Worm (Caenorhabditis elegans) whole organism, late embryonic: ENCODE data around the gene srx-1.

Experiments used
- C08G9.2 ChIP-seq: sonication (generic microtip); optimal IDR thresholded peaks from 2 replicates; lab custom pipeline; 2016; ENCODE audit warnings: mild to moderate bottlenecking, missing genetic modification characterization, moderate library complexity, missing compliant biosample characterization
- K02D7.2 ChIP-seq: sonication (generic microtip); optimal IDR thresholded peaks from 2 replicates; lab custom pipeline; 2017; ENCODE audit warnings: mild to moderate bottlenecking, missing genetic modification characterization, missing compliant biosample characterization
- K09A11.1 ChIP-seq: sonication (generic microtip); optimal IDR thresholded peaks from 2 replicates; lab custom pipeline; 2017; ENCODE audit warnings: antibody characterized with exemption, mild to moderate bottlenecking, missing genetic modification characterization, missing compliant biosample characterization; ENCODE audit not compliant: insufficient read depth
- T23F11.4 ChIP-seq: fragments of 200-800 bp; sonication (Bioruptor generic); optimal IDR thresholded peaks from 2 replicates; lab custom pipeline; 2018; ENCODE audit warnings: mild to moderate bottlenecking, missing genetic modification characterization, missing compliant biosample characterization
- Y22D7AL.16 ChIP-seq: sonication (generic microtip); optimal IDR thresholded peaks from 2 replicates; lab custom pipeline; 2016; ENCODE audit warnings: missing genetic modification characterization, missing compliant biosample characterization
- ahr-1 ChIP-seq: sonication (generic microtip); optimal IDR thresholded peaks from 2 replicates; lab custom pipeline; 2016; ENCODE audit warnings: missing genetic modification characterization, missing compliant biosample characterization
- ceh-14 ChIP-seq: sonication (generic microtip); optimal IDR thresholded peaks from 2 replicates; lab custom pipeline; 2016; ENCODE audit warnings: missing genotype, missing genetic modification characterization, missing compliant biosample characterization
- ceh-24 ChIP-seq: sonication (generic microtip); optimal IDR thresholded peaks from 2 replicates; lab custom pipeline; 2016; ENCODE audit warnings: mild to moderate bottlenecking, missing genetic modification characterization, missing compliant biosample characterization
- ceh-34 ChIP-seq: sonication (generic microtip); optimal IDR thresholded peaks from 2 replicates; lab custom pipeline; 2016; ENCODE audit warnings: mild to moderate bottlenecking, missing genetic modification characterization, missing compliant biosample characterization
- ceh-6 ChIP-seq: fragments of 200-800 bp; sonication (Bioruptor generic); optimal IDR thresholded peaks from 2 replicates; lab custom pipeline; 2018; ENCODE audit warnings: mild to moderate bottlenecking, missing genetic modification characterization, missing compliant biosample characterization
- ceh-9 ChIP-seq: sonication (generic microtip); optimal IDR thresholded peaks from 2 replicates; lab custom pipeline; 2016; ENCODE audit warnings: mild to moderate bottlenecking, missing genetic modification characterization, inconsistent platforms, missing compliant biosample characterization
- dmd-4 ChIP-seq: sonication (generic microtip); optimal IDR thresholded peaks from 2 replicates; lab custom pipeline; 2016; ENCODE audit warnings: borderline replicate concordance, missing genetic modification characterization, missing compliant biosample characterization
- dve-1 ChIP-seq: sonication (generic microtip); optimal IDR thresholded peaks from 2 replicates; lab custom pipeline; 2017; ENCODE audit warnings: antibody characterized with exemption, mild to moderate bottlenecking, missing genetic modification characterization, missing compliant biosample characterization
- elt-2 ChIP-seq: sonication (generic microtip); optimal IDR thresholded peaks from 2 replicates; lab custom pipeline; 2016; ENCODE audit warnings: missing genetic modification reagents, missing genetic modification characterization, missing compliant biosample characterization
- elt-4 ChIP-seq: sonication (generic microtip); optimal IDR thresholded peaks from 2 replicates; lab custom pipeline; 2016; ENCODE audit warnings: missing genetic modification characterization, missing compliant biosample characterization
- eyg-1 ChIP-seq: sonication (generic microtip); optimal IDR thresholded peaks from 2 replicates; lab custom pipeline; 2016; ENCODE audit warnings: missing genotype, missing genetic modification characterization, missing compliant biosample characterization
- fax-1 ChIP-seq: sonication (generic microtip); optimal IDR thresholded peaks from 2 replicates; lab custom pipeline; 2016; ENCODE audit warnings: missing genotype, missing genetic modification characterization, missing compliant biosample characterization
- fkh-10 ChIP-seq: fragments of 150-350 bp; optimal IDR thresholded peaks from 2 replicates; lab custom pipeline; 2014; ENCODE audit warnings: missing biosample characterization, missing genetic modification reagents, missing genetic modification characterization
- gmeb-2 ChIP-seq: sonication (generic microtip); optimal IDR thresholded peaks from 2 replicates; lab custom pipeline; 2016; ENCODE audit warnings: missing genetic modification characterization, inconsistent platforms, missing compliant biosample characterization
- hlh-13 ChIP-seq: fragments of 200-800 bp; sonication (Bioruptor generic); optimal IDR thresholded peaks from 2 replicates; lab custom pipeline; 2018; ENCODE audit warnings: mild to moderate bottlenecking, missing genetic modification characterization, missing compliant biosample characterization
- hlh-30 ChIP-seq: sonication (generic microtip); optimal IDR thresholded peaks from 2 replicates; lab custom pipeline; 2017; ENCODE audit warnings: antibody characterized with exemption, missing genetic modification characterization, missing compliant biosample characterization; ENCODE audit not compliant: insufficient read depth
- hlh-6 ChIP-seq: sonication (generic microtip); optimal IDR thresholded peaks from 2 replicates; lab custom pipeline; 2016; ENCODE audit warnings: missing genotype, missing genetic modification characterization, missing compliant biosample characterization
- hlh-8 ChIP-seq: sonication (generic microtip); optimal IDR thresholded peaks from 2 replicates; lab custom pipeline; 2016; ENCODE audit warnings: missing genotype, missing genetic modification characterization, missing compliant biosample characterization
- lim-6 ChIP-seq: sonication (generic microtip); optimal IDR thresholded peaks from 2 replicates; lab custom pipeline; 2016; ENCODE audit warnings: missing genetic modification characterization, missing compliant biosample characterization
- lin-11 ChIP-seq: fragments of 200-800 bp; sonication (Bioruptor generic); optimal IDR thresholded peaks from 2 replicates; lab custom pipeline; 2018; ENCODE audit warnings: mild to moderate bottlenecking, missing genetic modification characterization, missing compliant biosample characterization
- nhr-232 ChIP-seq: sonication (generic microtip); optimal IDR thresholded peaks from 2 replicates; lab custom pipeline; 2016; ENCODE audit warnings: missing genetic modification characterization, missing compliant biosample characterization
- npax-4 ChIP-seq: sonication (generic microtip); optimal IDR thresholded peaks from 2 replicates; lab custom pipeline; 2016; ENCODE audit warnings: missing genetic modification characterization, missing compliant biosample characterization
- odd-2 ChIP-seq: sonication (generic microtip); optimal IDR thresholded peaks from 2 replicates; lab custom pipeline; 2017; ENCODE audit warnings: antibody characterized with exemption, mild to moderate bottlenecking, missing genetic modification characterization, missing compliant biosample characterization
- pag-3 ChIP-seq: sonication (generic microtip); optimal IDR thresholded peaks from 2 replicates; lab custom pipeline; 2016; ENCODE audit warnings: missing compliant biosample characterization, missing genetic modification characterization, borderline replicate concordance
- pat-9 ChIP-seq: fragments of 200-800 bp; sonication (Bioruptor generic); optimal IDR thresholded peaks from 2 replicates; lab custom pipeline; 2018; ENCODE audit warnings: mild to moderate bottlenecking, missing genetic modification characterization, moderate library complexity, missing compliant biosample characterization
- pax-1 ChIP-seq: fragments of 150-350 bp; optimal IDR thresholded peaks from 2 replicates; lab custom pipeline; 2014; ENCODE audit warnings: missing biosample characterization, missing genetic modification characterization
- pha-2 ChIP-seq: sonication (generic microtip); optimal IDR thresholded peaks from 2 replicates; lab custom pipeline; 2017; ENCODE audit warnings: mild to moderate bottlenecking, missing genetic modification characterization, missing compliant biosample characterization
- pqm-1 ChIP-seq: sonication (generic microtip); optimal IDR thresholded peaks from 2 replicates; lab custom pipeline; 2016; ENCODE audit warnings: missing genetic modification characterization, missing compliant biosample characterization
- rnt-1 ChIP-seq: sonication (generic microtip); optimal IDR thresholded peaks from 2 replicates; lab custom pipeline; 2016; ENCODE audit warnings: missing genetic modification characterization, missing compliant biosample characterization
- sox-4 ChIP-seq: sonication (generic microtip); optimal IDR thresholded peaks from 2 replicates; lab custom pipeline; 2017; ENCODE audit warnings: mild to moderate bottlenecking, missing genetic modification characterization, inconsistent platforms, missing compliant biosample characterization
- ttx-3 ChIP-seq: sonication (generic microtip); optimal IDR thresholded peaks from 2 replicates; lab custom pipeline; 2016; ENCODE audit warnings: missing genetic modification reagents, missing genetic modification characterization, missing compliant biosample characterization
- unc-42 ChIP-seq: sonication (generic microtip); optimal IDR thresholded peaks from 2 replicates; lab custom pipeline; 2016; ENCODE audit warnings: missing genotype, missing genetic modification characterization, missing compliant biosample characterization
- unc-55 ChIP-seq: sonication (generic microtip); optimal IDR thresholded peaks from 2 replicates; lab custom pipeline; 2017; ENCODE audit warnings: missing biosample characterization, missing genetic modification reagents, missing genetic modification characterization
- ztf-16 ChIP-seq: sonication (generic microtip); optimal IDR thresholded peaks from 2 replicates; lab custom pipeline; 2017; ENCODE audit warnings: missing genetic modification characterization, missing compliant biosample characterization

srx-1 gene

ce11 chrV:9018871-9019270 lies 15.4 kb downstream of the srx-1 start:
- no peak for TF ChIP-seq lim-6 (tag; lab: Kevin White, UChicago)
- TF ChIP-seq eyg-1 (tag; lab: Kevin White, UChicago), result no peak
- no peak for TF ChIP-seq pax-1 (tag; lab: Kevin White, UChicago)
- TF ChIP-seq ceh-9 (tag; lab: Kevin White, UChicago), result no peak
- no peak for TF ChIP-seq npax-4 (tag; lab: Kevin White, UChicago)
- TF ChIP-seq ttx-3 (tag; lab: Kevin White, UChicago), result no peak
- TF ChIP-seq unc-42 (tag; lab: Kevin White, UChicago), result no peak
- no peak for TF ChIP-seq sox-4 (tag; lab: Kevin White, UChicago)

ce11 chrV:9022078-9022477 lies 18.6 kb downstream of the srx-1 start, which contains the start of gene oac-41:
Gene oac-41, minus strand, starts transcription at chrV:9022178.
- TF ChIP-seq hlh-13 (no peak), sox-4 (tag; lab: Kevin White, UChicago) (no peak), pax-1 (tag; lab: Kevin White, UChicago) (no peak), lim-6 (tag; lab: Kevin White, UChicago) (no peak), C08G9.2 (tag; lab: Kevin White, UChicago) (no peak), odd-2 (tag; lab: Kevin White, UChicago) (no peak), Y22D7AL.16 (tag; lab: Kevin White, UChicago) (no peak), ceh-14 (tag; lab: Kevin White, UChicago) (no peak), eyg-1 (tag; lab: Kevin White, UChicago) (no peak), rnt-1 (tag; lab: Kevin White, UChicago) (no peak)

- TF ChIP-seq pax-1 (tag; lab: Kevin White, UChicago) (no peak), ceh-34 (tag; lab: Kevin White, UChicago) (no peak), npax-4 (tag; lab: Kevin White, UChicago) (no peak), gmeb-2 (no peak)
These were observed 21.2 kb downstream of the srx-1 start, which contains the start of gene bus-1 for ce11 chrV:9024713-9025112. Gene bus-1, minus strand, starts transcription at chrV:9024813.

- no peak for TF ChIP-seq ceh-6 (GFP tag; lab: Kevin White, UChicago)
- no peak for TF ChIP-seq elt-2 (tag; lab: Kevin White, UChicago)
- no peak for TF ChIP-seq pag-3 (tag; lab: Kevin White, UChicago)
- TF ChIP-seq pax-1 (tag; lab: Kevin White, UChicago), result no peak
- no peak for TF ChIP-seq pat-9 (tag; lab: Kevin White, UChicago)
- TF ChIP-seq pqm-1, result no peak
- no peak for TF ChIP-seq sox-4 (tag; lab: Kevin White, UChicago)
- TF ChIP-seq K02D7.2, result no peak
- TF ChIP-seq hlh-6 (tag; lab: Kevin White, UChicago), result no peak
- TF ChIP-seq fax-1, result no peak
- TF ChIP-seq, all 69 proteins: peak for 0
These were observed 26.8 kb downstream of the srx-1 start, which contains the start of gene C25E10.5 for ce11 chrV:9030248-9030647. Gene C25E10.5, plus strand, starts transcription at chrV:9030548.

ce11 chrV:9033267-9033666 lies 29.8 kb downstream of the srx-1 start, which contains the start of gene C25E10.4:
Gene C25E10.4, plus strand, starts transcription at chrV:9033567.
- TF ChIP-seq dve-1 (tag; lab: Kevin White, UChicago), result no peak
- TF ChIP-seq elt-4 (tag; lab: Kevin White, UChicago), result no peak
- TF ChIP-seq hlh-8 (tag; lab: Kevin White, UChicago), result no peak
- no peak for TF ChIP-seq unc-55 (GFP tag; lab: Kevin White, UChicago)
- no peak for TF ChIP-seq ztf-16
- TF ChIP-seq ahr-1, result no peak
- TF ChIP-seq ceh-14 (tag; lab: Kevin White, UChicago), result no peak

ce11 chrV:9035685-9036084 lies 32.2 kb downstream of the srx-1 start, which contains the start of gene srsx-34:
Gene srsx-34, plus strand, starts transcription at chrV:9035985.
- no peak for TF ChIP-seq fkh-10 (GFP tag; lab: Kevin White, UChicago)
- TF ChIP-seq elt-4 (tag; lab: Kevin White, UChicago), result no peak
- TF ChIP-seq K09A11.1 (tag; lab: Kevin White, UChicago), result no peak
- no peak for TF ChIP-seq pha-2 (tag; lab: Kevin White, UChicago)
- TF ChIP-seq dmd-4 (tag; lab: Kevin White, UChicago), result no peak
- no peak for TF ChIP-seq lin-11 (tag; lab: Kevin White, UChicago)
- TF ChIP-seq ceh-24 (tag; lab: Kevin White, UChicago), result no peak
- TF ChIP-seq eyg-1 (tag; lab: Kevin White, UChicago), result no peak
- no peak for TF ChIP-seq hlh-30 (tag; lab: Kevin White, UChicago)
- TF ChIP-seq nhr-232 (tag; lab: Kevin White, UChicago), result no peak
- TF ChIP-seq T23F11.4, result no peak
